Fruit fly (Drosophila melanogaster): ENCODE data around the gene Mnt.
A peak's percentile ranks its signal among the peaks of the same experiment; 100 is the strongest.

Gene Mnt

dm6 chrX:3739165-3739888, 67.7 kb downstream of the Mnt start (continued):
- peak; percentile 68; the same call in 1 of the 2 replicates for TF ChIP-seq crol (GFP tag; IDR thresholded peaks at IDR 0.05)
- TF ChIP-seq CG17359 (tag; optimal IDR thresholded peaks at IDR 0.05): peak; percentile 18
- no peak for TF ChIP-seq Spps (tag; optimal IDR thresholded peaks at IDR 0.05)
- TF ChIP-seq CG1603 (tag; optimal IDR thresholded peaks at IDR 0.05): peak; percentile 7
- no peak for TF ChIP-seq CG10366 (GFP tag; IDR thresholded peaks at IDR 0.05)
- peak; percentile 5; the same call in 1 of the 2 replicates for TF ChIP-seq CG9215 (GFP tag; IDR thresholded peaks at IDR 0.05)
- TF ChIP-seq ato (GFP tag; IDR thresholded peaks at IDR 0.05; ENCODE audit: partially characterized antibody): no peak
- peak; percentile 87 for TF ChIP-seq sens (GFP tag)
- peak; percentile 6 for TF ChIP-seq bcd (GFP tag; optimal IDR thresholded peaks at IDR 0.05)
- peak; percentile 15 for TF ChIP-seq nmo (GFP tag; optimal IDR thresholded peaks at IDR 0.05)
- TF ChIP-seq CG12769 (tag; optimal IDR thresholded peaks at IDR 0.05): no peak
- TF ChIP-seq CG2120 (GFP tag; optimal IDR thresholded peaks at IDR 0.05): peak; percentile 1
- TF ChIP-seq Dip2 (GFP tag; IDR thresholded peaks at IDR 0.05): no peak
- TF ChIP-seq CG17612 (GFP tag; IDR thresholded peaks at IDR 0.05): no peak
- no peak for TF ChIP-seq HmgD (GFP tag; optimal IDR thresholded peaks at IDR 0.05)
- TF ChIP-seq D19B (GFP tag; optimal IDR thresholded peaks at IDR 0.05): no peak
- TF ChIP-seq BEAF-32 (GFP tag; optimal IDR thresholded peaks at IDR 0.05): no peak
- no peak for TF ChIP-seq CG10431 (GFP tag; optimal IDR thresholded peaks at IDR 0.05)
- TF ChIP-seq dpn (GFP tag; optimal IDR thresholded peaks at IDR 0.05): no peak
- no peak for TF ChIP-seq Taf1 (GFP tag; IDR thresholded peaks at IDR 0.05)
- TF ChIP-seq Hr51 (GFP tag; optimal IDR thresholded peaks at IDR 0.05): peak in 1 of 2 experiments; percentile 29
- no peak for TF ChIP-seq CG8089 (GFP tag; optimal IDR thresholded peaks at IDR 0.05)
- peak; percentile 7 for TF ChIP-seq CG10209 (GFP tag; optimal IDR thresholded peaks at IDR 0.05)
- no peak for TF ChIP-seq Gsc (GFP tag; IDR thresholded peaks at IDR 0.05)
- peak; percentile 43 for TF ChIP-seq CG7556 (GFP tag; optimal IDR thresholded peaks at IDR 0.05)
- no peak for TF ChIP-seq chif (GFP tag; optimal IDR thresholded peaks at IDR 0.05)
- TF ChIP-seq org-1 (GFP tag; optimal IDR thresholded peaks at IDR 0.05): peak; percentile 32
- 0 out of 2 replicates have a peak, but pooled peaks have one; percentile 28 for TF ChIP-seq Atf6 (GFP tag; IDR thresholded peaks at IDR 0.05)
- no peak for TF ChIP-seq sim (GFP tag; IDR thresholded peaks at IDR 0.05)
- no peak for TF ChIP-seq pros (GFP tag; optimal IDR thresholded peaks at IDR 0.05)
- no peak for TF ChIP-seq CG3065 (GFP tag; optimal IDR thresholded peaks at IDR 0.05)
- peak; percentile 30 for TF ChIP-seq Hmr (GFP tag; optimal IDR thresholded peaks at IDR 0.05)
- TF ChIP-seq PHDP (tag; optimal IDR thresholded peaks at IDR 0.05): peak; percentile 25
- TF ChIP-seq HLH4C (GFP tag; IDR thresholded peaks at IDR 0.05; ENCODE audit: partially characterized antibody): no peak
- no peak for TF ChIP-seq Optix (GFP tag; IDR thresholded peaks at IDR 0.05)
- TF ChIP-seq Hey (tag; optimal IDR thresholded peaks at IDR 0.05): no peak
- no peak for TF ChIP-seq CG17328 (GFP tag; IDR thresholded peaks at IDR 0.05)
- no peak for TF ChIP-seq tx (GFP tag; optimal IDR thresholded peaks at IDR 0.05)
- TF ChIP-seq CG13775 (GFP tag; optimal IDR thresholded peaks at IDR 0.05): no peak
- TF ChIP-seq MTF-1 (GFP tag; optimal IDR thresholded peaks at IDR 0.05; ENCODE audit: borderline replicate concordance): no peak
- TF ChIP-seq ase (GFP tag; IDR thresholded peaks at IDR 0.05): no peak
- no peak for TF ChIP-seq trh (GFP tag; optimal IDR thresholded peaks at IDR 0.05)
- TF ChIP-seq Ssrp (tag; optimal IDR thresholded peaks at IDR 0.05): peak; percentile 4
- peak; percentile 26 for TF ChIP-seq CG9727 (GFP tag; optimal IDR thresholded peaks at IDR 0.05)
- no peak for TF ChIP-seq Nf-YB (GFP tag; optimal IDR thresholded peaks at IDR 0.05)
- TF ChIP-seq yki (optimal IDR thresholded peaks at IDR 0.05): no peak
- TF ChIP-seq CG7928 (GFP tag; optimal IDR thresholded peaks at IDR 0.05): no peak
- TF ChIP-seq CG8388 (GFP tag; optimal IDR thresholded peaks at IDR 0.05): no peak
- no peak for TF ChIP-seq CG8765 (GFP tag; IDR thresholded peaks at IDR 0.05)
- TF ChIP-seq tap (tag; optimal IDR thresholded peaks at IDR 0.05): no peak
